Worm (Caenorhabditis elegans) whole organism, L1 larva: ENCODE measurements around the gene C55A6.6.

ENCODE experiments used
- C34B4.2 ChIP-seq: sonication (generic microtip); optimal IDR thresholded peaks from 2 replicates; lab custom pipeline; 2017; ENCODE audit warnings: mild to moderate bottlenecking, missing genetic modification characterization, missing compliant biosample characterization
- Y116A8C.19 ChIP-seq: sonication (generic microtip); optimal IDR thresholded peaks from 2 replicates; lab custom pipeline; 2016; ENCODE audit warnings: missing compliant biosample characterization, missing genetic modification characterization, borderline replicate concordance
- alr-1 ChIP-seq: fragments of 200-800 bp; sonication (Bioruptor generic); optimal IDR thresholded peaks from 2 replicates; lab custom pipeline; 2018; ENCODE audit warnings: borderline replicate concordance, mild to moderate bottlenecking, missing genetic modification characterization, missing compliant biosample characterization
- aly-2 ChIP-seq: fragments of 150-350 bp; optimal IDR thresholded peaks from 2 replicates; lab custom pipeline; 2014; ENCODE audit warnings: missing biosample characterization, missing genetic modification characterization
- ama-1 ChIP-seq: fragments of 150-350 bp; optimal IDR thresholded peaks from 2 replicates; lab custom pipeline; 2014
- blmp-1 ChIP-seq: fragments of 150-350 bp; optimal IDR thresholded peaks from 2 replicates; lab custom pipeline; 2014; ENCODE audit warnings: missing biosample characterization, missing genetic modification characterization
- ceh-63 ChIP-seq: fragments of 200-800 bp; sonication (Bioruptor generic); optimal IDR thresholded peaks from 2 replicates; lab custom pipeline; 2018; ENCODE audit warnings: mild to moderate bottlenecking, missing genetic modification characterization, missing compliant biosample characterization
- ceh-82 ChIP-seq, 3 experiments: fragments of 150-350 bp in 1 of 3; sonication (generic microtip) in 2 of 3; optimal IDR thresholded peaks; 2 replicates each; lab custom pipeline; 2014 to 2017; ENCODE audit warnings: missing biosample characterization in 3 of 3, missing genetic modification characterization in 3 of 3
- ceh-88 ChIP-seq: fragments of 200-800 bp; sonication (Bioruptor generic); IDR thresholded peaks from 2 replicates; pipeline ENCODE4 v1.3.6; 2022; ENCODE audit warnings: missing genetic modification characterization, missing compliant biosample characterization
- ces-1 ChIP-seq: fragments of 150-350 bp; optimal IDR thresholded peaks from 2 replicates; lab custom pipeline; 2014; ENCODE audit warnings: missing biosample characterization, missing genetic modification reagents, missing genetic modification characterization
- dsc-1 ChIP-seq: sonication (generic microtip); optimal IDR thresholded peaks from 2 replicates; lab custom pipeline; 2016; ENCODE audit warnings: mild to moderate bottlenecking, missing genetic modification characterization, missing compliant biosample characterization
- efl-1 ChIP-seq, 4 experiments: fragments of 150-350 bp; optimal IDR thresholded peaks in 3 of 4; peaks in 1 of 4; 1 replicate in 1 of 4; 2 replicates in 3 of 4; lab custom pipeline; 2014; ENCODE audit warnings: missing biosample characterization in 2 of 4, missing genetic modification characterization in 2 of 4, missing genetic modification reagents in 2 of 4
- efl-3 ChIP-seq: fragments of 200-800 bp; sonication (Bioruptor generic); optimal IDR thresholded peaks from 2 replicates; lab custom pipeline; 2018; ENCODE audit warnings: mild to moderate bottlenecking, missing genetic modification characterization, missing compliant biosample characterization
- elt-3 ChIP-seq, 6 experiments: fragments of 150-350 bp in 1 of 6; sonication (generic microtip); optimal IDR thresholded peaks; 2 replicates each; lab custom pipeline; 2017 to 2018; ENCODE audit warnings: missing biosample characterization in 6 of 6, missing genetic modification characterization in 6 of 6, inconsistent platforms in 1 of 6
- ets-5 ChIP-seq: fragments of 200-800 bp; sonication (Bioruptor generic); IDR thresholded peaks from 2 replicates; pipeline ENCODE4 v1.3.6; 2022; ENCODE audit warnings: missing genetic modification characterization, missing compliant biosample characterization
- fkh-8 ChIP-seq: sonication (generic microtip); optimal IDR thresholded peaks from 2 replicates; lab custom pipeline; 2016; ENCODE audit warnings: mild to moderate bottlenecking, missing genetic modification characterization, missing compliant biosample characterization
- fos-1 ChIP-seq: fragments of 150-350 bp; optimal IDR thresholded peaks from 2 replicates; lab custom pipeline; 2014; ENCODE audit warnings: missing biosample characterization, missing genetic modification characterization
- grh-1 ChIP-seq: fragments of 200-800 bp; sonication (Bioruptor generic); IDR thresholded peaks from 2 replicates; pipeline ENCODE4 v1.3.6; 2022; ENCODE audit warnings: missing genetic modification reagents, missing genetic modification characterization, missing compliant biosample characterization
- hlh-17 ChIP-seq: fragments of 200-800 bp; sonication (Bioruptor generic); optimal IDR thresholded peaks from 2 replicates; lab custom pipeline; 2018; ENCODE audit warnings: missing genetic modification characterization, mild to moderate bottlenecking, missing compliant biosample characterization, moderate library complexity, borderline replicate concordance
- hlh-4 ChIP-seq: sonication (generic microtip); optimal IDR thresholded peaks from 2 replicates; lab custom pipeline; 2016; ENCODE audit warnings: mild to moderate bottlenecking, missing genetic modification characterization, missing compliant biosample characterization
- jun-1 ChIP-seq: fragments of 150-350 bp; optimal IDR thresholded peaks from 2 replicates; lab custom pipeline; 2014; ENCODE audit warnings: missing biosample characterization, missing genetic modification reagents, missing genetic modification characterization
- lin-13 ChIP-seq: fragments of 150-350 bp; optimal IDR thresholded peaks from 2 replicates; lab custom pipeline; 2014; ENCODE audit warnings: missing biosample characterization, missing genetic modification reagents, missing genetic modification characterization
- lin-14 ChIP-seq: fragments of 200-800 bp; sonication (Bioruptor generic); optimal IDR thresholded peaks from 2 replicates; lab custom pipeline; 2018; ENCODE audit warnings: mild to moderate bottlenecking, missing genetic modification characterization, moderate library complexity, missing compliant biosample characterization
- lin-15B ChIP-seq: fragments of 150-350 bp; sonication (generic microtip); optimal IDR thresholded peaks from 3 replicates; lab custom pipeline; 2014; ENCODE audit warnings: missing biosample characterization, missing genetic modification characterization
- lin-35 ChIP-seq, 2 experiments: fragments of 150-350 bp; optimal IDR thresholded peaks; 2 replicates each; lab custom pipeline; 2014; ENCODE audit warnings: missing biosample characterization in 2 of 2, missing genetic modification characterization in 2 of 2, missing genetic modification reagents in 2 of 2
- lir-3 ChIP-seq: sonication (generic microtip); optimal IDR thresholded peaks from 2 replicates; lab custom pipeline; 2016; ENCODE audit warnings: mild to moderate bottlenecking, missing genetic modification characterization, moderate library complexity, missing compliant biosample characterization; ENCODE audit not compliant: poor library complexity
- mdl-1 ChIP-seq, 2 experiments: fragments of 150-350 bp; optimal IDR thresholded peaks; 2 replicates each; lab custom pipeline; 2014 to 2017; ENCODE audit warnings: missing biosample characterization in 2 of 2, missing genetic modification characterization in 2 of 2, inconsistent platforms in 1 of 2
- mep-1 ChIP-seq: fragments of 150-350 bp; optimal IDR thresholded peaks from 2 replicates; lab custom pipeline; 2014; ENCODE audit warnings: missing biosample characterization, missing genetic modification characterization
- nhr-12 ChIP-seq: sonication (generic microtip); optimal IDR thresholded peaks from 2 replicates; lab custom pipeline; 2017; ENCODE audit warnings: missing biosample characterization, missing genetic modification characterization
- nhr-28 ChIP-seq: fragments of 150-350 bp; optimal IDR thresholded peaks from 2 replicates; lab custom pipeline; 2014; ENCODE audit warnings: missing biosample characterization, missing genetic modification characterization
- nhr-71 ChIP-seq: sonication (generic microtip); optimal IDR thresholded peaks from 2 replicates; lab custom pipeline; 2016; ENCODE audit warnings: mild to moderate bottlenecking, missing genetic modification characterization, moderate library complexity, missing compliant biosample characterization
- nhr-76 ChIP-seq: sonication (generic microtip); optimal IDR thresholded peaks from 2 replicates; lab custom pipeline; 2017; ENCODE audit warnings: missing biosample characterization, missing genetic modification characterization
- nhr-77 ChIP-seq: fragments of 150-350 bp; optimal IDR thresholded peaks from 2 replicates; lab custom pipeline; 2014; ENCODE audit warnings: missing biosample characterization, missing genetic modification characterization
- nhr-84 ChIP-seq: sonication (generic microtip); optimal IDR thresholded peaks from 2 replicates; lab custom pipeline; 2017; ENCODE audit warnings: missing biosample characterization, missing genetic modification characterization
- nhr-85 ChIP-seq: sonication (generic microtip); peaks from one replicate; lab custom pipeline; 2016; ENCODE audit warnings: missing genetic modification characterization, inconsistent platforms, missing compliant biosample characterization
- nhr-90 ChIP-seq: sonication (generic microtip); optimal IDR thresholded peaks from 2 replicates; lab custom pipeline; 2016; ENCODE audit warnings: mild to moderate bottlenecking, missing genetic modification characterization, missing compliant biosample characterization; ENCODE audit not compliant: poor library complexity
- pax-3 ChIP-seq: fragments of 200-800 bp; sonication (Bioruptor generic); optimal IDR thresholded peaks from 2 replicates; lab custom pipeline; 2018; ENCODE audit warnings: mild to moderate bottlenecking, missing genetic modification characterization, moderate library complexity, missing compliant biosample characterization
- pqm-1 ChIP-seq: sonication (generic microtip); optimal IDR thresholded peaks from 3 replicates; lab custom pipeline; 2017; ENCODE audit warnings: missing biosample characterization, missing genetic modification characterization
- skn-1 ChIP-seq: fragments of 150-350 bp; optimal IDR thresholded peaks from 2 replicates; lab custom pipeline; 2014; ENCODE audit warnings: missing biosample characterization, missing genetic modification characterization
- snpc-4 ChIP-seq: fragments of 150-350 bp; optimal IDR thresholded peaks from 2 replicates; lab custom pipeline; 2014; ENCODE audit warnings: missing biosample characterization, missing genetic modification characterization
- sptf-1 ChIP-seq: fragments of 150-350 bp; optimal IDR thresholded peaks from 2 replicates; lab custom pipeline; 2014; ENCODE audit warnings: missing biosample characterization, missing genetic modification characterization
- sup-37 ChIP-seq: fragments of 200-800 bp; sonication (Bioruptor generic); optimal IDR thresholded peaks from 2 replicates; lab custom pipeline; 2018; ENCODE audit warnings: mild to moderate bottlenecking, missing genetic modification characterization, missing compliant biosample characterization
- unc-30 ChIP-seq: sonication (generic microtip); optimal IDR thresholded peaks from 2 replicates; lab custom pipeline; 2017; ENCODE audit warnings: missing biosample characterization, missing genetic modification characterization
- unc-62 ChIP-seq: fragments of 150-350 bp; optimal IDR thresholded peaks from 2 replicates; lab custom pipeline; 2014; ENCODE audit warnings: missing biosample characterization, missing genetic modification reagents, missing genetic modification characterization
- vab-15 ChIP-seq: sonication (generic microtip); optimal IDR thresholded peaks from 2 replicates; lab custom pipeline; 2017; ENCODE audit warnings: missing genotype, mild to moderate bottlenecking, missing genetic modification characterization, missing compliant biosample characterization
- xbp-1 ChIP-seq: sonication (generic microtip); optimal IDR thresholded peaks from 2 replicates; lab custom pipeline; 2016; ENCODE audit warnings: missing genetic modification characterization, missing compliant biosample characterization
- zag-1 ChIP-seq: fragments of 150-350 bp; optimal IDR thresholded peaks from 2 replicates; lab custom pipeline; 2014; ENCODE audit warnings: missing biosample characterization, missing genetic modification characterization
- zip-4 ChIP-seq: fragments of 200-800 bp; sonication (Bioruptor generic); optimal IDR thresholded peaks from 2 replicates; lab custom pipeline; 2018; ENCODE audit warnings: mild to moderate bottlenecking, missing genetic modification characterization, moderate library complexity, missing compliant biosample characterization
- ztf-11 ChIP-seq, 2 experiments: sonication (generic microtip); optimal IDR thresholded peaks; 2 replicates each; lab custom pipeline; 2016 to 2017; ENCODE audit warnings: missing genetic modification characterization in 2 of 2, missing biosample characterization in 1 of 2, missing compliant biosample characterization in 1 of 2
- ztf-4 ChIP-seq: fragments of 150-350 bp; optimal IDR thresholded peaks from 2 replicates; lab custom pipeline; 2014; ENCODE audit warnings: missing biosample characterization, missing genetic modification characterization

Gene C55A6.6

ce11 chrV:11525338-11525737 lies 10.8 kb upstream of the C55A6.6 start:
- TF ChIP-seq sup-37 (GFP tag; lab: Kevin White, UChicago) (no peak), ama-1 (lab: Kevin White, UChicago) (no peak), nhr-85 (tag; lab: Kevin White, UChicago) (peak; percentile 25), mdl-1 (tag; optimal IDR thresholded peaks at IDR 0.05; lab: Kevin White, UChicago) (no peak), ces-1 (GFP tag; lab: Kevin White, UChicago) (no peak), efl-1 (optimal IDR thresholded peaks at IDR 0.05; lab: Kevin White, UChicago) (no peak), efl-1 (GFP tag; optimal IDR thresholded peaks at IDR 0.05 in 1 of 2; lab: Kevin White, UChicago) (peak in 1 of 2 experiments; percentile 38), zip-4 (GFP tag; lab: Kevin White, UChicago) (no peak), blmp-1 (tag; lab: Kevin White, UChicago) (peak; percentile 93), ets-5 (GFP tag; lab: Robert Waterston, UW) (no peak)

DNA sequence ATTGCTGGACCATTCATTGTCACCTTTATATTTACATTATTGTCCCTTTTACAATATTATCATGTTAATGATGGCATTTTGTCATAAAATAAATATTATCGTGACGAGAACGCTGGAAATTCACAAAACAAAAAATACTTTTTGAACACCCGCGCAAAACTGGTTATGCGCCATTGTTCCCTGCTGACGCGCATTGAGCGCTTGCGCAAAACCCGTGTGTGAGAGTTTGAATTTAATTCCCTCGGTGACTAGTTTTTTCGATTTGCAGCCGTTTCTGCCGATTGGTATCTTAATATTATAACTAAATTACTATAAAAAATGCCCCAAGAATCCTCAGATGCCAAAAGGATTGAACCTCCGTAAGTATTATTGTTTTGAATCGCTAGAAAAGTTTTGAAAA lies 6.9 kb upstream of the C55A6.6 start, which contains the start of gene pafo-1:
Gene pafo-1 (plus strand): TSS at position 256 of the 400 bp plus-strand sequence.
- TF ChIP-seq nhr-90 (tag; lab: Kevin White, UChicago) (peak; percentile 93), sptf-1 (no peak), xbp-1 (tag; lab: Kevin White, UChicago) (peak; percentile 90), pqm-1 (tag; lab: Kevin White, UChicago) (no peak), zag-1 (tag; lab: Kevin White, UChicago) (no peak), nhr-71 (tag; lab: Kevin White, UChicago) (peak; percentile 95), unc-30 (tag; lab: Kevin White, UChicago) (no peak), snpc-4 (tag; lab: Kevin White, UChicago) (peak; percentile 83), vab-15 (no peak), lin-13 (GFP tag; lab: Kevin White, UChicago) (peak; percentile 87), C34B4.2 (tag; lab: Kevin White, UChicago) (peak; percentile 5), lin-14 (GFP tag; lab: Kevin White, UChicago) (peak; percentile 84), unc-62 (no peak), dsc-1 (tag; lab: Kevin White, UChicago) (peak; percentile 94), ceh-82 (tag; optimal IDR thresholded peaks at IDR 0.05; lab: Kevin White, UChicago) (peak; percentile 80 to 93 (median 92)), Y116A8C.19 (tag; lab: Kevin White, UChicago) (no peak), pax-3 (tag; lab: Kevin White, UChicago) (peak; percentile 62), lir-3 (tag; lab: Kevin White, UChicago) (peak; percentile 68), ceh-88 (GFP tag; lab: Robert Waterston, UW) (peak; percentile 20; the same call in 1 of the 2 replicates), fkh-8 (tag; lab: Kevin White, UChicago) (peak; percentile 79), nhr-76 (tag; lab: Kevin White, UChicago) (peak; percentile 43), lin-15B (tag; lab: Kevin White, UChicago) (peak; percentile 79), nhr-85 (tag; lab: Kevin White, UChicago) (peak; percentile 97), ztf-4 (tag; lab: Kevin White, UChicago) (peak; percentile 49), grh-1 (GFP tag; lab: Robert Waterston, UW) (peak; percentile 93), sup-37 (GFP tag; lab: Kevin White, UChicago) (peak; percentile 79), mep-1 (tag; lab: Kevin White, UChicago) (peak; percentile 95), efl-3 (peak; percentile 47), mdl-1 (tag; optimal IDR thresholded peaks at IDR 0.05; lab: Kevin White, UChicago) (peak in 1 of 2 experiments; percentile 78), alr-1 (no peak), jun-1 (tag; lab: Kevin White, UChicago) (peak; percentile 88), skn-1 (tag; lab: Kevin White, UChicago) (peak; percentile 92), ets-5 (GFP tag; lab: Robert Waterston, UW) (no peak), hlh-4 (tag; lab: Kevin White, UChicago) (no peak), ceh-63 (GFP tag; lab: Kevin White, UChicago) (no peak), ztf-11 (tag; optimal IDR thresholded peaks at IDR 0.05; lab: Kevin White, UChicago) (peak in 1 of 2 experiments; percentile 79), aly-2 (tag; lab: Kevin White, UChicago) (peak; percentile 87), hlh-17 (GFP tag; lab: Kevin White, UChicago) (no peak), lin-35 (GFP tag; optimal IDR thresholded peaks at IDR 0.05; lab: Kevin White, UChicago) (peak; percentile 99), nhr-28 (no peak), nhr-77 (tag; lab: Kevin White, UChicago) (peak; percentile 60), fos-1 (peak; percentile 84), nhr-12 (no peak), elt-3 (tag; optimal IDR thresholded peaks at IDR 0.05; lab: Kevin White, UChicago) (peak in 2 of 6 experiments; percentile 79 to 80), nhr-84 (tag; lab: Kevin White, UChicago) (no peak)
